Worm (Caenorhabditis elegans) whole organism, early embryonic: ENCODE measurements around the gene gphr-2.

Experiments
- ceh-36 ChIP-seq: sonication (generic microtip); optimal IDR thresholded peaks from 2 replicates; lab custom pipeline; 2016; ENCODE audit warnings: missing genetic modification characterization, inconsistent platforms, missing compliant biosample characterization
- tra-4 ChIP-seq: sonication (generic microtip); optimal IDR thresholded peaks from 2 replicates; lab custom pipeline; 2017; ENCODE audit warnings: missing genetic modification characterization, missing compliant biosample characterization

- TF ChIP-seq ceh-36 (no peak), tra-4 (no peak)
Measured at ce11 chrX:14327398-14327797, 19.8 kb upstream of the gphr-2 start, which contains the start of gene C11H1.7.
